Fruit fly (Drosophila melanogaster): ENCODE results near the gene Ent1.

dm6 chr2L:319745-320144, 37.9 kb downstream of the Ent1 start:
- TF ChIP-seq Ravus (GFP tag; IDR thresholded peaks at IDR 0.05) (no peak), en (GFP tag; optimal IDR thresholded peaks at IDR 0.05) (no peak), CG2120 (GFP tag; optimal IDR thresholded peaks at IDR 0.05) (no peak), zen2 (GFP tag; IDR thresholded peaks at IDR 0.05; ENCODE audit: partially characterized antibody) (no peak), CG33557 (GFP tag; optimal IDR thresholded peaks at IDR 0.05) (no peak), CTCF (GFP tag; optimal IDR thresholded peaks at IDR 0.05) (no peak), Ssrp (tag; optimal IDR thresholded peaks at IDR 0.05) (no peak)

Data from whole organism, embryonic.